Worm (Caenorhabditis elegans) whole organism, L4 larva: ENCODE measurements around the gene C50D2.10.

ENCODE experiments used
- T20F7.1 ChIP-seq: fragments of 200-800 bp; sonication (Bioruptor generic); optimal IDR thresholded peaks from 2 replicates; lab custom pipeline; 2018; ENCODE audit warnings: mild to moderate bottlenecking, missing genetic modification characterization, missing compliant biosample characterization
- T26A8.4 ChIP-seq: fragments of 200-800 bp; sonication (Bioruptor generic); IDR thresholded peaks from 2 replicates; pipeline ENCODE4 v1.3.6; 2022; ENCODE audit warnings: missing genetic modification characterization, missing compliant biosample characterization
- Y105C5A.15 ChIP-seq: fragments of 200-800 bp; sonication (Bioruptor generic); IDR thresholded peaks from 2 replicates; pipeline ENCODE4 v1.3.6; 2022; ENCODE audit warnings: missing genetic modification characterization, missing compliant biosample characterization
- ZK546.5 ChIP-seq, 2 experiments: sonication (generic microtip); optimal IDR thresholded peaks; 2 replicates each; lab custom pipeline; 2017; ENCODE audit warnings: missing biosample characterization in 2 of 2, missing genetic modification characterization in 2 of 2
- aha-1 ChIP-seq: fragments of 150-350 bp; peaks from one replicate; lab custom pipeline; 2014; ENCODE audit warnings: missing biosample characterization, missing genetic modification characterization
- ama-1 ChIP-seq: fragments of 150-350 bp; optimal IDR thresholded peaks from 2 replicates; lab custom pipeline; 2014; ENCODE audit warnings: inconsistent platforms, mixed read lengths
- arid-1 ChIP-seq: fragments of 200-800 bp; sonication (Bioruptor generic); conservative IDR thresholded peaks from 2 replicates; pipeline ENCODE4 v1.3.6; 2022; ENCODE audit warnings: missing genetic modification reagents, missing genetic modification characterization, missing compliant biosample characterization
- ceh-20 ChIP-seq: fragments of 200-800 bp; sonication (Bioruptor generic); IDR thresholded peaks from 2 replicates; pipeline ENCODE4 v1.3.6; 2022; ENCODE audit warnings: missing genetic modification reagents, missing genetic modification characterization, missing compliant biosample characterization
- ceh-62 ChIP-seq: sonication (generic microtip); optimal IDR thresholded peaks from 2 replicates; lab custom pipeline; 2017; ENCODE audit warnings: missing biosample characterization, missing genetic modification characterization
- ces-1 ChIP-seq: fragments of 150-350 bp; sonication (generic microtip); optimal IDR thresholded peaks from 4 replicates; lab custom pipeline; 2014; ENCODE audit warnings: missing biosample characterization, missing genetic modification reagents, missing genetic modification characterization
- daf-16 ChIP-seq, 3 experiments: sonication (generic microtip); optimal IDR thresholded peaks; 2 replicates each; lab custom pipeline; 2016 to 2017; ENCODE audit warnings: missing genetic modification characterization in 3 of 3, missing genetic modification reagents in 3 of 3, mild to moderate bottlenecking in 2 of 3, missing compliant biosample characterization in 2 of 3, missing biosample characterization in 1 of 3, moderate library complexity in 1 of 3
- daf-8 ChIP-seq: fragments of 200-800 bp; sonication (Bioruptor generic); IDR thresholded peaks from 2 replicates; pipeline ENCODE4 v1.3.6; 2022; ENCODE audit warnings: missing genetic modification characterization, missing compliant biosample characterization
- dmd-6 ChIP-seq: fragments of 200-800 bp; sonication (Bioruptor generic); IDR thresholded peaks from 2 replicates; pipeline ENCODE4 v1.3.6; 2022; ENCODE audit warnings: missing genetic modification reagents, missing genetic modification characterization, missing compliant biosample characterization
- dpl-1 ChIP-seq: fragments of 150-350 bp; optimal IDR thresholded peaks from 2 replicates; lab custom pipeline; 2014; ENCODE audit warnings: missing biosample characterization, missing genetic modification reagents, missing genetic modification characterization
- dve-1 ChIP-seq: sonication (generic microtip); optimal IDR thresholded peaks from 2 replicates; lab custom pipeline; 2017; ENCODE audit warnings: antibody characterized with exemption, mild to moderate bottlenecking, missing genetic modification characterization, missing compliant biosample characterization; ENCODE audit not compliant: insufficient read depth
- egl-43 ChIP-seq: fragments of 200-800 bp; sonication (Bioruptor generic); IDR thresholded peaks from 2 replicates; pipeline ENCODE4 v1.3.6; 2022; ENCODE audit warnings: missing genetic modification reagents, missing genetic modification characterization, missing compliant biosample characterization
- fkh-10 ChIP-seq: fragments of 150-350 bp; optimal IDR thresholded peaks from 2 replicates; lab custom pipeline; 2014; ENCODE audit warnings: missing biosample characterization, missing genetic modification reagents, missing genetic modification characterization
- hlh-11 ChIP-seq: fragments of 200-800 bp; sonication (Bioruptor generic); optimal IDR thresholded peaks from 2 replicates; lab custom pipeline; 2018; ENCODE audit warnings: mild to moderate bottlenecking, missing genetic modification characterization, missing compliant biosample characterization
- hlh-30 ChIP-seq: sonication (generic microtip); optimal IDR thresholded peaks from 2 replicates; lab custom pipeline; 2017; ENCODE audit warnings: antibody characterized with exemption, mild to moderate bottlenecking, missing genetic modification characterization, missing compliant biosample characterization; ENCODE audit not compliant: insufficient read depth
- hmg-1.1 ChIP-seq: fragments of 200-800 bp; sonication (Bioruptor generic); IDR thresholded peaks from 2 replicates; pipeline ENCODE4 v1.3.6; 2022; ENCODE audit warnings: missing genetic modification reagents, missing genetic modification characterization, missing compliant biosample characterization
- lin-13 ChIP-seq: fragments of 150-350 bp; optimal IDR thresholded peaks from 2 replicates; lab custom pipeline; 2014; ENCODE audit warnings: missing biosample characterization, missing genetic modification reagents, missing genetic modification characterization
- madf-9 ChIP-seq: fragments of 200-800 bp; sonication (Bioruptor generic); conservative IDR thresholded peaks from 2 replicates; pipeline ENCODE4 v1.3.6; 2022; ENCODE audit warnings: missing genetic modification reagents, missing genetic modification characterization, missing compliant biosample characterization
- mdl-1 ChIP-seq, 2 experiments: fragments of 150-350 bp in 1 of 2; sonication (generic microtip) in 1 of 2; optimal IDR thresholded peaks; 2 replicates each; lab custom pipeline; 2014 to 2017; ENCODE audit warnings: missing biosample characterization in 2 of 2, missing genetic modification characterization in 2 of 2
- mep-1 ChIP-seq: fragments of 150-350 bp; sonication (generic microtip); optimal IDR thresholded peaks from 3 replicates; lab custom pipeline; 2014; ENCODE audit warnings: missing biosample characterization, missing genetic modification characterization
- mes-2 ChIP-seq: sonication (generic microtip); optimal IDR thresholded peaks from 2 replicates; lab custom pipeline; 2016; ENCODE audit warnings: missing genotype, mild to moderate bottlenecking, missing genetic modification characterization, missing compliant biosample characterization; ENCODE audit not compliant: poor library complexity, severe bottlenecking
- mxl-3 ChIP-seq: fragments of 200-800 bp; sonication (Bioruptor generic); optimal IDR thresholded peaks from 2 replicates; lab custom pipeline; 2018; ENCODE audit warnings: mild to moderate bottlenecking, missing genetic modification characterization, missing compliant biosample characterization
- nhr-11 ChIP-seq: fragments of 150-350 bp; optimal IDR thresholded peaks from 2 replicates; lab custom pipeline; 2014; ENCODE audit warnings: missing biosample characterization, missing genetic modification characterization
- nhr-25 ChIP-seq: sonication (generic microtip); optimal IDR thresholded peaks from 2 replicates; lab custom pipeline; 2017; ENCODE audit warnings: missing genetic modification characterization, mild to moderate bottlenecking, missing compliant biosample characterization, antibody characterized with exemption, moderate library complexity, borderline replicate concordance; ENCODE audit not compliant: insufficient read depth
- nhr-28 ChIP-seq: fragments of 150-350 bp; optimal IDR thresholded peaks from 2 replicates; lab custom pipeline; 2014; ENCODE audit warnings: missing biosample characterization, missing genetic modification characterization
- nhr-48 ChIP-seq: sonication (generic microtip); optimal IDR thresholded peaks from 2 replicates; lab custom pipeline; 2016; ENCODE audit warnings: mild to moderate bottlenecking, missing genetic modification characterization, missing compliant biosample characterization
- nhr-6 ChIP-seq: fragments of 150-350 bp; optimal IDR thresholded peaks from 2 replicates; lab custom pipeline; 2014; ENCODE audit warnings: missing biosample characterization, missing genetic modification characterization
- pha-4 ChIP-seq, 2 experiments: fragments of 150-350 bp in 1 of 2; fragments of 200-800 bp in 1 of 2; sonication (Bioruptor generic) in 1 of 2; IDR thresholded peaks in 1 of 2; optimal IDR thresholded peaks in 1 of 2; 2 replicates each; pipeline versions ENCODE4 v1.3.6 to Lab custom; 2014 to 2022; ENCODE audit warnings: missing genetic modification characterization in 2 of 2, missing genetic modification reagents in 2 of 2, missing biosample characterization in 1 of 2, missing compliant biosample characterization in 1 of 2
- pqm-1 ChIP-seq: sonication (generic microtip); optimal IDR thresholded peaks from 2 replicates; lab custom pipeline; 2017; ENCODE audit warnings: missing biosample characterization, missing genetic modification characterization
- rbr-2 ChIP-seq: sonication (generic microtip); optimal IDR thresholded peaks from 2 replicates; lab custom pipeline; 2016; ENCODE audit warnings: missing genotype, missing genetic modification characterization, missing compliant biosample characterization
- spr-1 ChIP-seq: sonication (generic microtip); optimal IDR thresholded peaks from 2 replicates; lab custom pipeline; 2016; ENCODE audit warnings: mild to moderate bottlenecking, missing genetic modification characterization, missing compliant biosample characterization
- unc-62 ChIP-seq, 3 experiments: fragments of 150-350 bp in 1 of 3; sonication (generic microtip); optimal IDR thresholded peaks in 2 of 3; peaks in 1 of 3; 1 replicate in 1 of 3; 2 replicates in 2 of 3; lab custom pipeline; 2014 to 2017; ENCODE audit warnings: missing biosample characterization in 3 of 3, missing genetic modification characterization in 3 of 3, missing genetic modification reagents in 3 of 3, missing genotype in 1 of 3
- zag-1 ChIP-seq: fragments of 150-350 bp; optimal IDR thresholded peaks from 2 replicates; lab custom pipeline; 2014; ENCODE audit warnings: missing biosample characterization, missing genetic modification characterization

Gene C50D2.10

DNA sequence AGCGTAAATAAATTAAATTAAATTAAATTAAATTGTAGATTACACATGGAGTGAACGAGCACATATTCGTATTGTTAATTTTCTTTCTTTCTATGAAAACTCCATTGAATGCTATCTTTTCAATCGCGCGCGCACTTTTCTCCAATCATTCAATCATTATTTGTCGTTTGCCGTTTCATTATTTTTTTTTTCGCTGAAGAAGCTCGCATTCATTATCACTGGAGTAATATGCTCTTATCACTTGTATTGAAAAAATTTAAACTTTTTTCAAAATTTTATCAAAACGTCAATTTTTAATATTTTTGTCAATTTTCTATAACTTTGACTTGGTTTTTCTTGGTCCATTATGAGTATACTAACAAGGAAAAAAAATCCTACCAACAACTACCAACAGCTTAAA is 33.5 kb upstream of the C50D2.10 start:
- peak; percentile 13 for TF ChIP-seq dve-1 (tag; lab: Kevin White, UChicago)
- TF ChIP-seq dmd-6 (GFP tag; lab: Robert Waterston, UW) = peak; percentile 32; the same call in 1 of the 2 replicates
- no peak for TF ChIP-seq egl-43 (GFP tag; lab: Robert Waterston, UW)
- TF ChIP-seq pqm-1 (tag; lab: Kevin White, UChicago) = peak; percentile 31

DNA sequence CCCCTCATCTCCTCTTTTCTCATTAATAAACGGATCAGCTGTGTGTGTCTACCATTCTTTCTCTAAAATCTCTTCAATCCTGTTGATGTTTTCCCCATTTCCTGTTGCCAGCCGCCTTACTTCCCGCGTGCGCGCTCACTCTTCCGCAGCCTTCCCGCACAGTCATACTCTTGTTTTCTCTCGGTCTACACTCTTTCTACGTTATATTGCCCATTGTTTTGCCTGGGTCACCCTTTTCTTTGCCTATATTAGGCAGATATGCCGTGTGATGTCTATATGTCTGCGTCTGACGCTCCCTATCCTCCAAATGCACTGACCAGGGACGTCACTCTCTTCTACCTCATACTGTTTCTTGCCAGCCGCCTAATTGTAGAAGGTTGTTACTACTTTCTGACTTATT is 32.6 kb upstream of the C50D2.10 start:
- TF ChIP-seq nhr-48 (tag; lab: Kevin White, UChicago) (peak; percentile 44), mxl-3 (peak; percentile 82), ama-1 (no peak), hlh-11 (tag; lab: Kevin White, UChicago) (peak; percentile 82), madf-9 (GFP tag; lab: Robert Waterston, UW) (peak; percentile 71), hlh-30 (tag; lab: Kevin White, UChicago) (peak; percentile 86), arid-1 (0 out of 2 replicates have a peak, but pooled peaks have one; percentile 21), nhr-25 (tag; lab: Kevin White, UChicago) (peak; percentile 48), rbr-2 (peak; percentile 28), mdl-1 (tag; optimal IDR thresholded peaks at IDR 0.05; lab: Kevin White, UChicago) (peak; percentile 27 to 84), lin-13 (GFP tag; lab: Kevin White, UChicago) (no peak), dve-1 (tag; lab: Kevin White, UChicago) (peak; percentile 43), daf-8 (GFP tag; lab: Robert Waterston, UW) (no peak), fkh-10 (GFP tag; lab: Kevin White, UChicago) (no peak), ZK546.5 (tag; optimal IDR thresholded peaks at IDR 0.05; lab: Kevin White, UChicago) (no peak), daf-16 (GFP tag; optimal IDR thresholded peaks at IDR 0.05; lab: Kevin White, UChicago) (no peak), daf-16 (tag; optimal IDR thresholded peaks at IDR 0.05; lab: Kevin White, UChicago) (peak; percentile 19), nhr-11 (tag; lab: Kevin White, UChicago) (peak; percentile 2), hmg-1.1 (peak; percentile 29; the same call in 1 of the 2 replicates), spr-1 (tag; lab: Kevin White, UChicago) (peak; percentile 45), unc-62 (GFP tag; optimal IDR thresholded peaks at IDR 0.05 in 1 of 2; lab: Kevin White, UChicago) (peak in 1 of 2 experiments; percentile 57), unc-62 (tag; optimal IDR thresholded peaks at IDR 0.05; lab: Kevin White, UChicago) (no peak), ceh-62 (no peak), nhr-28 (tag; lab: Kevin White, UChicago) (peak; percentile 51), mes-2 (tag; lab: Kevin White, UChicago) (no peak), Y105C5A.15 (GFP tag; lab: Robert Waterston, UW) (no peak), mep-1 (tag; lab: Kevin White, UChicago) (peak; percentile 38), aha-1 (tag; lab: Kevin White, UChicago) (peak; percentile 86), ceh-20 (GFP tag; lab: Robert Waterston, UW) (no peak), zag-1 (tag; lab: Kevin White, UChicago) (no peak), nhr-6 (tag; lab: Kevin White, UChicago) (peak; percentile 17), dpl-1 (no peak)

DNA sequence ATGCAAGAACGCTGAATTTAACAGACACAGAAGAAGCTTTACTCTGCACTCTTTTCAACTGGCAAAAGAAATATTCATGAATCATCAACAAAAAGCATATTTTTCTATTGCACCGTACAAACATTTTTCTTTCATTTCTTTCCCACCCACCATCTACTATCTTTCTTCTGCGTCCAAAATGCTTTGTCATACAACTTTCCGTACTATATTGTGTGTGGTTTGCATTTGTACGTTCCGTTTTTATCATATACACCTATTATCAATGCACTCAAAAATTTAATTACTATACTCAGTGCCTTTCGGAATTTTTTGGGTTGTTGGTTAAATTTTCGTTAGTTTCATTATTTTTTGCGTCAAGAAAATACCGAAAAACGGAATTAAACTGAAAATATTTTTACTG is 31.3 kb upstream of the C50D2.10 start:
- peak; percentile 79 for TF ChIP-seq pqm-1 (tag; lab: Kevin White, UChicago)
- TF ChIP-seq unc-62 (GFP tag; optimal IDR thresholded peaks at IDR 0.05 in 1 of 2; lab: Kevin White, UChicago) = peak in 1 of 2 experiments; percentile 86
- TF ChIP-seq unc-62 (tag; optimal IDR thresholded peaks at IDR 0.05; lab: Kevin White, UChicago) = no peak
- no peak for TF ChIP-seq mdl-1 (tag; optimal IDR thresholded peaks at IDR 0.05; lab: Kevin White, UChicago)
- peak; percentile 65 for TF ChIP-seq nhr-28 (tag; lab: Kevin White, UChicago)

DNA sequence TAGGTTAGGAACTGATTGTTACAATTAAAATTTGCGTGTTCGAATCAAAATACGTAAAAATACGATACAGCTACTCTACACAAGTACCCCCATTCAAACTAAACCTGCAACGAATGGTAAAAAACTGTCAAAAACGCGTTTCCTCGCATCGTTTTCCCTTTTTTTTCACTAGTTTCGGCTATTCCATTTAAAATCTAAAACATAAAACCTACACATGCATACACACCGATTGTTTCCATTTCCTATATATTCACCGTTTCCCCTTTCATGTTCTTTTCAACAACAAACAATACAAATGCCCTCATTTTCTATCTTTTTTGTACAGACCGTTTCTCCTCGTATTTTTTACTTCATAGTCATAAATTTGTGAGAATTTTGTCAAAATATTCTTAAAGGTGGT is 30.2 kb upstream of the C50D2.10 start:
- TF ChIP-seq pha-4 (GFP tag; IDR thresholded peaks at IDR 0.05; lab: Robert Waterston, UW) = no peak
- TF ChIP-seq pha-4 (tag; optimal IDR thresholded peaks at IDR 0.05; lab: Kevin White, UChicago) = no peak
- no peak for TF ChIP-seq T26A8.4 (GFP tag; lab: Robert Waterston, UW)
- TF ChIP-seq T20F7.1 (GFP tag; lab: Kevin White, UChicago) = no peak
- TF ChIP-seq ces-1 = no peak
- TF ChIP-seq aha-1 (tag; lab: Kevin White, UChicago) = peak; percentile 77
